Fruit fly (Drosophila melanogaster) whole organism, adult: ENCODE results near the gene Schip1.

Experiments used
- CG11617 ChIP-seq: fragments of 200-800 bp; sonication (Bioruptor generic); optimal IDR thresholded peaks from 2 replicates; lab custom pipeline; 2017; ENCODE audit warnings: mild to moderate bottlenecking, missing biosample characterization, missing genetic modification reagents, missing genetic modification characterization
- CG1620 ChIP-seq: fragments of 200-800 bp; sonication (Bioruptor generic); optimal IDR thresholded peaks from 2 replicates; lab custom pipeline; 2016; ENCODE audit warnings: missing biosample characterization, missing genetic modification characterization
- Hr96 ChIP-seq: fragments of 200-800 bp; sonication (Bioruptor generic); optimal IDR thresholded peaks from 2 replicates; lab custom pipeline; 2016; ENCODE audit warnings: missing biosample characterization, missing genetic modification characterization
- cnc ChIP-seq, 2 experiments: fragments of >200 bp; optimal IDR thresholded peaks; 2 replicates each; lab custom pipeline; 2017
- pad ChIP-seq: fragments of 200-800 bp; sonication (Bioruptor generic); optimal IDR thresholded peaks from 3 replicates; lab custom pipeline; 2017; ENCODE audit warnings: missing biosample characterization, missing genetic modification characterization, mild to moderate bottlenecking, moderate library complexity, missing genetic modification reagents
- tj ChIP-seq: fragments of 200-800 bp; sonication (Bioruptor generic); optimal IDR thresholded peaks from 3 replicates; lab custom pipeline; 2017; ENCODE audit warnings: missing biosample characterization, mild to moderate bottlenecking, missing genetic modification characterization, moderate library complexity

DNA sequence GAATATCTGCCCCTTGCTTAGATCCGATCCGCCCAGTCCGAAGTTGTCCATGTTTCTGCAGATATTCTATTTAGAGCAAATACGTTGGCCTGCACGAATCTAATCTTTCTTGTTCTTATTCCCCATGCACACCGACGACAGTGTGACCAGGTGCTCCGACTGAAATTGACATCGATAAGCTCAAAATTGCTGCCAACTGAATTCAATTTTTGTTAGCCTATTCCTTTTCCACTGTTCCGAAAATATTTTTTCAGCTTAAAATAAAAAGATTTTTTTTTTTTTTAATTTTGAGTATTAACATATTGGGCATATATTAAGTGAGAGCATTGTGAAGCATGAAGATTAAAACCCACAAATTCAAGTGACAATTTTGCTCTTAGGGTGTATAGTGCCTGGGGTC is 27.1 kb downstream of the Schip1 start, which contains the start of gene nmd:
- TF ChIP-seq pad: no peak
- no peak for TF ChIP-seq Hr96
- TF ChIP-seq cnc (optimal IDR thresholded peaks at IDR 0.05; lab: Kevin White, UChicago): no peak
- no peak for TF ChIP-seq CG11617 (GFP tag; lab: Kevin White, UChicago)
- no peak for TF ChIP-seq tj
- no peak for TF ChIP-seq CG1620 (GFP tag; lab: Kevin White, UChicago)
